Fruit fly (Drosophila melanogaster) whole organism, wandering third instar larva: ENCODE measurements around the gene kri.

Experiments
- Abd-B ChIP-seq: fragments of >200 bp; optimal IDR thresholded peaks from 2 replicates; lab custom pipeline; 2017; ENCODE audit warnings: missing biosample characterization, missing genetic modification characterization
- CG32264 ChIP-seq: fragments of 200-800 bp; sonication (Bioruptor generic); optimal IDR thresholded peaks from 2 replicates; lab custom pipeline; 2016; ENCODE audit warnings: missing biosample characterization, missing genetic modification characterization
- CG9705 ChIP-seq: fragments of 200-800 bp; sonication (Bioruptor generic); optimal IDR thresholded peaks from 2 replicates; lab custom pipeline; 2018; ENCODE audit warnings: missing biosample characterization, mild to moderate bottlenecking, missing genetic modification characterization
- CrebA ChIP-seq: fragments of 200-800 bp; sonication (Bioruptor generic); optimal IDR thresholded peaks from 2 replicates; lab custom pipeline; 2016; ENCODE audit warnings: missing biosample characterization, mild to moderate bottlenecking, missing genetic modification characterization, borderline replicate concordance
- Dfd ChIP-seq: fragments of >200 bp; optimal IDR thresholded peaks from 2 replicates; lab custom pipeline; 2017; ENCODE audit warnings: missing biosample characterization, missing genetic modification characterization
- Dif ChIP-seq: fragments of 200-275, 200-300 bp; sonication (Bioruptor generic); optimal IDR thresholded peaks from 2 replicates; lab custom pipeline; 2018; ENCODE audit warnings: missing biosample characterization, missing genetic modification characterization; ENCODE audit not compliant: partially characterized antibody
- GATAd ChIP-seq: sonication (Bioruptor generic); optimal IDR thresholded peaks from 2 replicates; lab custom pipeline; 2016; ENCODE audit warnings: missing biosample characterization, missing genetic modification characterization
- HLH106 ChIP-seq: fragments of 200-800 bp; optimal IDR thresholded peaks from 3 replicates; lab custom pipeline; 2019; ENCODE audit warnings: missing biosample characterization, mild to moderate bottlenecking, missing genetic modification characterization, moderate library complexity
- Hnf4 ChIP-seq: fragments of 200-800 bp; sonication (Bioruptor generic); optimal IDR thresholded peaks from 2 replicates; lab custom pipeline; 2016; ENCODE audit warnings: missing biosample characterization, mild to moderate bottlenecking, missing genetic modification characterization
- Hr78 ChIP-seq: fragments of >200 bp; optimal IDR thresholded peaks from 2 replicates; lab custom pipeline; 2017; ENCODE audit warnings: missing biosample characterization, missing genetic modification characterization
- Hr83 ChIP-seq: fragments of 200-300 bp; sonication (Bioruptor generic); optimal IDR thresholded peaks from 2 replicates; lab custom pipeline; 2016; ENCODE audit warnings: missing biosample characterization, mild to moderate bottlenecking, missing genetic modification characterization, moderate library complexity; ENCODE audit not compliant: poor library complexity, severe bottlenecking
- Jra ChIP-seq: sonication (Bioruptor generic); optimal IDR thresholded peaks from 2 replicates; lab custom pipeline; 2016; ENCODE audit warnings: missing biosample characterization, missing genetic modification characterization
- Mio ChIP-seq: sonication (Bioruptor generic); optimal IDR thresholded peaks from 2 replicates; lab custom pipeline; 2016; ENCODE audit warnings: missing biosample characterization, missing genetic modification characterization
- Myc ChIP-seq: fragments of >200 bp; optimal IDR thresholded peaks from 2 replicates; lab custom pipeline; 2017
- N ChIP-seq: fragments of >200 bp; optimal IDR thresholded peaks from 2 replicates; lab custom pipeline; 2018; ENCODE audit warnings: missing biosample characterization, missing external identifiers, missing genetic modification characterization
- OdsH ChIP-seq: fragments of 200-800 bp; sonication (Bioruptor generic); optimal IDR thresholded peaks from 2 replicates; lab custom pipeline; 2016; ENCODE audit warnings: missing biosample characterization, mild to moderate bottlenecking, missing genetic modification characterization
- Rel ChIP-seq, 2 experiments: fragments of 200-800 bp; sonication (Bioruptor generic) in 1 of 2; optimal IDR thresholded peaks; 2 replicates in 1 of 2; 3 replicates in 1 of 2; lab custom pipeline; 2016 to 2019; ENCODE audit warnings: mild to moderate bottlenecking in 2 of 2, missing biosample characterization in 2 of 2, missing genetic modification characterization in 2 of 2, moderate library complexity in 1 of 2
- Sp1 ChIP-seq: fragments of 200-800 bp; sonication (Bioruptor generic); optimal IDR thresholded peaks from 3 replicates; lab custom pipeline; 2019; ENCODE audit warnings: missing biosample characterization, mild to moderate bottlenecking, missing genetic modification characterization, moderate library complexity
- Vsx2 ChIP-seq: fragments of 200-300, 225-300 bp; sonication (Bioruptor generic); optimal IDR thresholded peaks from 2 replicates; lab custom pipeline; 2018; ENCODE audit warnings: missing biosample characterization, missing genetic modification characterization; ENCODE audit not compliant: partially characterized antibody
- br ChIP-seq: fragments of 200-800 bp; sonication (Bioruptor generic); optimal IDR thresholded peaks from 2 replicates; lab custom pipeline; 2016; ENCODE audit warnings: missing biosample characterization, missing genetic modification characterization
- brk ChIP-seq: fragments of 200-800 bp; sonication (Bioruptor generic); optimal IDR thresholded peaks from 2 replicates; lab custom pipeline; 2016; ENCODE audit warnings: missing biosample characterization, mild to moderate bottlenecking, missing genetic modification characterization
- dl ChIP-seq, 2 experiments: fragments of 175-275, 200-275 bp in 1 of 2; fragments of 200-275 bp in 1 of 2; sonication (Bioruptor generic); optimal IDR thresholded peaks; lab custom pipeline; 2018; ENCODE audit warnings: mild to moderate bottlenecking in 2 of 2, missing biosample characterization in 2 of 2, missing genetic modification characterization in 2 of 2, moderate library complexity in 2 of 2; ENCODE audit not compliant: partially characterized antibody in 2 of 2, insufficient read depth in 1 of 2
- dmrt93B ChIP-seq: fragments of 200-800 bp; sonication (Bioruptor generic); optimal IDR thresholded peaks from 2 replicates; lab custom pipeline; 2018; ENCODE audit warnings: missing biosample characterization, mild to moderate bottlenecking, missing genetic modification characterization
- dsf ChIP-seq: sonication (Bioruptor generic); optimal IDR thresholded peaks from 2 replicates; lab custom pipeline; 2016; ENCODE audit warnings: missing biosample characterization, missing genetic modification characterization, borderline replicate concordance
- ey ChIP-seq: fragments of 200-800 bp; sonication (Bioruptor generic); optimal IDR thresholded peaks from 2 replicates; lab custom pipeline; 2016; ENCODE audit warnings: missing biosample characterization, missing genetic modification characterization
- foxo ChIP-seq, 2 experiments: fragments of 200-800 bp; sonication (Bioruptor generic); optimal IDR thresholded peaks; 2 replicates in 1 of 2; 3 replicates in 1 of 2; lab custom pipeline; 2016 to 2017; ENCODE audit warnings: missing biosample characterization in 2 of 2, missing genetic modification characterization in 2 of 2
- fru ChIP-seq: fragments of 200-800 bp; sonication (Bioruptor generic); optimal IDR thresholded peaks from 3 replicates; lab custom pipeline; 2016; ENCODE audit warnings: missing biosample characterization, mild to moderate bottlenecking, missing genetic modification characterization
- h ChIP-seq: fragments of 200-800 bp; sonication (Bioruptor generic); optimal IDR thresholded peaks from 3 replicates; lab custom pipeline; 2016; ENCODE audit warnings: missing biosample characterization, mild to moderate bottlenecking, missing genetic modification characterization
- jim ChIP-seq: fragments of 175-275, 200-325 bp; sonication (Bioruptor generic); optimal IDR thresholded peaks from 2 replicates; lab custom pipeline; 2016; ENCODE audit warnings: missing biosample characterization, mild to moderate bottlenecking, missing genetic modification characterization
- lola ChIP-seq: fragments of >200 bp; optimal IDR thresholded peaks from 2 replicates; lab custom pipeline; 2017; ENCODE audit warnings: missing biosample characterization, missing genetic modification characterization
- pan ChIP-seq: fragments of >200 bp; optimal IDR thresholded peaks from 2 replicates; lab custom pipeline; 2017
- psq ChIP-seq: fragments of 200-800 bp; sonication (Bioruptor generic); optimal IDR thresholded peaks from 3 replicates; lab custom pipeline; 2017; ENCODE audit warnings: missing biosample characterization, mild to moderate bottlenecking, missing genetic modification characterization, moderate library complexity
- rgr ChIP-seq: fragments of 200-800 bp; sonication (Bioruptor generic); optimal IDR thresholded peaks from 3 replicates; lab custom pipeline; 2016; ENCODE audit warnings: missing biosample characterization, mild to moderate bottlenecking, missing genetic modification characterization
- sage ChIP-seq: fragments of 200-800 bp; sonication (Bioruptor generic); optimal IDR thresholded peaks from 2 replicates; lab custom pipeline; 2016; ENCODE audit warnings: missing biosample characterization, mild to moderate bottlenecking, missing genetic modification characterization
- sv ChIP-seq: fragments of 200-800 bp; sonication (Bioruptor generic); optimal IDR thresholded peaks from 3 replicates; lab custom pipeline; 2016; ENCODE audit warnings: missing biosample characterization, missing genetic modification characterization
- tai ChIP-seq: sonication (Bioruptor generic); optimal IDR thresholded peaks from 2 replicates; lab custom pipeline; 2016; ENCODE audit warnings: missing biosample characterization, missing genetic modification characterization
- usp ChIP-seq: fragments of >200 bp; optimal IDR thresholded peaks from 2 replicates; lab custom pipeline; 2017; ENCODE audit warnings: missing biosample characterization, missing genetic modification characterization
- woc ChIP-seq: sonication (Bioruptor generic); optimal IDR thresholded peaks from 2 replicates; lab custom pipeline; 2016; ENCODE audit warnings: missing biosample characterization, mild to moderate bottlenecking, missing genetic modification characterization

kri gene

DNA sequence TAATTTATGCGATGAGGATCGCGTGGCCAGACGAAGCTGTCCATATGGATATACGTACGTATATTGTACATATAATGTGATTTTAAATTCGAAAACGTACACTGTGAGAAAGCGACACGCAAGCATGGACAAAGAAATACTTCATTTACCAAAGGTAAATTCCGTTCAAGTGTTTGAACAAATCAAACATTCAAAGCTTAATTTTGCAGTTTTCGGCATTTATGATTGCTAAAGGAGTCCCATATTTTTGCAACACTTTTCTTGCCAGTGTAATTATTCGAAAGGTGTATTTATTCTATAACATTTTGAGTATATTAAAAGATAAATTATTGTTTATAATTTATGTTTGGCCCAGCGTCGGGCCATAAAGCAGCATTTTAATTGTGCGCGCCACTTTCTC lies 8.5 kb downstream of the kri start:
- TF ChIP-seq Rel (GFP tag; optimal IDR thresholded peaks at IDR 0.05; lab: Kevin White, UChicago) (no peak), Rel (tag; optimal IDR thresholded peaks at IDR 0.05; lab: Kevin White, UChicago) (no peak), psq (GFP tag; lab: Kevin White, UChicago) (no peak), Hnf4 (GFP tag; lab: Kevin White, UChicago) (peak; percentile 16), Sp1 (GFP tag; lab: Kevin White, UChicago) (peak; percentile 29), CG32264 (GFP tag; lab: Kevin White, UChicago) (peak; percentile 24), Mio (GFP tag; lab: Kevin White, UChicago) (no peak), dsf (GFP tag; lab: Kevin White, UChicago) (no peak), Hr78 (GFP tag; lab: Kevin White, UChicago) (no peak), Abd-B (GFP tag; lab: Kevin White, UChicago) (no peak), Myc (lab: Kevin White, UChicago) (no peak), jim (GFP tag; lab: Kevin White, UChicago) (no peak), pan (lab: Kevin White, UChicago) (no peak), Hr83 (GFP tag; lab: Kevin White, UChicago) (no peak), CG9705 (GFP tag; lab: Kevin White, UChicago) (no peak), foxo (GFP tag; optimal IDR thresholded peaks at IDR 0.05; lab: Kevin White, UChicago) (peak in 1 of 2 experiments; percentile 63), Vsx2 (GFP tag; lab: Kevin White, UChicago) (no peak), Dif (GFP tag; lab: Kevin White, UChicago) (no peak), sv (GFP tag; lab: Kevin White, UChicago) (peak; percentile 18), rgr (GFP tag; lab: Kevin White, UChicago) (peak; percentile 61), h (GFP tag; lab: Kevin White, UChicago) (peak; percentile 62), br (GFP tag; lab: Kevin White, UChicago) (no peak), OdsH (GFP tag; lab: Kevin White, UChicago) (peak; percentile 59), Jra (GFP tag; lab: Kevin White, UChicago) (no peak), GATAd (GFP tag; lab: Kevin White, UChicago) (no peak), fru (peak; percentile 28), HLH106 (peak; percentile 72), woc (GFP tag; lab: Kevin White, UChicago) (no peak), tai (GFP tag; lab: Kevin White, UChicago) (no peak), usp (GFP tag; lab: Kevin White, UChicago) (no peak), dmrt93B (GFP tag; lab: Kevin White, UChicago) (peak; percentile 38), sage (GFP tag; lab: Kevin White, UChicago) (no peak), dl (GFP tag; optimal IDR thresholded peaks at IDR 0.05; lab: Kevin White, UChicago; ENCODE audit: insufficient read depth in 1 of 2, partially characterized antibody in 2 of 2) (no peak), ey (GFP tag; lab: Kevin White, UChicago) (peak; percentile 51), brk (GFP tag; lab: Kevin White, UChicago) (no peak), N (no peak), CrebA (GFP tag; lab: Kevin White, UChicago) (no peak)
- TF ChIP-seq, all 38 proteins: peak for 12

DNA sequence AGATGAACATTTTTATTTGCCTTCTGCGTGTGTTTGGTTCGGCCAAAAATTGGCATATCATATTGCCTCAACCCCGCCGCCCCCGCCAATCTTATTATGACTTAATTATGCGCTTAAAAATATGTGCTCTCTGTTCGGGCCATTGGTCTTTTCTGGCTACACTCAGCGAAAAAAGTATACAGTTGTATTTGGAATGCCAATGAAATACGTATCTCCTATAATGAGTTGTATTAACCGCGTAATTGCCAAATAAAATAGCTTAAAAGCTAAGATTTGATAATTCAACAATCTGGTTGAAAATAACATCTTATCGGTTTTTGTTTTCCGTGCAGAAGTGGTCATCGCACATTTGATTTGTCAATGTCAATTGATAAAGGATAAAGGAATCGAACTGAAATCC lies 9.3 kb downstream of the kri start:
- TF ChIP-seq OdsH (GFP tag; lab: Kevin White, UChicago) (no peak), lola (no peak), foxo (GFP tag; optimal IDR thresholded peaks at IDR 0.05; lab: Kevin White, UChicago) (peak in 1 of 2 experiments; percentile 35), sage (GFP tag; lab: Kevin White, UChicago) (no peak), rgr (GFP tag; lab: Kevin White, UChicago) (peak; percentile 45), Sp1 (GFP tag; lab: Kevin White, UChicago) (peak; percentile 10), brk (GFP tag; lab: Kevin White, UChicago) (no peak), Dif (GFP tag; lab: Kevin White, UChicago) (no peak), ey (GFP tag; lab: Kevin White, UChicago) (peak; percentile 15), GATAd (GFP tag; lab: Kevin White, UChicago) (no peak), Vsx2 (GFP tag; lab: Kevin White, UChicago) (no peak), sv (GFP tag; lab: Kevin White, UChicago) (no peak), dmrt93B (GFP tag; lab: Kevin White, UChicago) (no peak), Abd-B (GFP tag; lab: Kevin White, UChicago) (no peak), tai (GFP tag; lab: Kevin White, UChicago) (no peak), h (GFP tag; lab: Kevin White, UChicago) (peak; percentile 8), CG32264 (GFP tag; lab: Kevin White, UChicago) (no peak), psq (GFP tag; lab: Kevin White, UChicago) (no peak), fru (peak; percentile 7), Mio (GFP tag; lab: Kevin White, UChicago) (no peak), Dfd (GFP tag; lab: Kevin White, UChicago) (no peak)
